Worm (Caenorhabditis elegans): ENCODE measurements around the gene C56G2.15.

ce11 chrIII:6356764-6357163 is 10.9 kb downstream of the C56G2.15 start:
- TF ChIP-seq unc-62 (GFP tag; optimal IDR thresholded peaks at IDR 0.05) (no peak), nhr-237 (tag; optimal IDR thresholded peaks at IDR 0.05) (no peak), lsy-2 (tag; optimal IDR thresholded peaks at IDR 0.05) (no peak), unc-120 (tag; optimal IDR thresholded peaks at IDR 0.05; ENCODE audit: poor library complexity, severe bottlenecking) (no peak), nhr-76 (tag; optimal IDR thresholded peaks at IDR 0.05) (no peak), sem-2 (GFP tag; optimal IDR thresholded peaks at IDR 0.05) (no peak), nhr-28 (tag; optimal IDR thresholded peaks at IDR 0.05) (no peak), lin-13 (tag; optimal IDR thresholded peaks at IDR 0.05) (no peak), nhr-12 (tag; optimal IDR thresholded peaks at IDR 0.05) (no peak), snpc-4 (tag; optimal IDR thresholded peaks at IDR 0.05) (no peak), mep-1 (tag; optimal IDR thresholded peaks at IDR 0.05) (no peak), elt-1 (tag; optimal IDR thresholded peaks at IDR 0.05; ENCODE audit: borderline replicate concordance, insufficient read depth) (no peak)
